Worm (Caenorhabditis elegans) whole organism, late embryonic: ENCODE measurements around the gene fubl-3.

Experiments used
- K02D7.2 ChIP-seq: sonication (generic microtip); optimal IDR thresholded peaks from 2 replicates; lab custom pipeline; 2017; ENCODE audit warnings: mild to moderate bottlenecking, missing genetic modification characterization, missing compliant biosample characterization
- T23F11.4 ChIP-seq: fragments of 200-800 bp; sonication (Bioruptor generic); optimal IDR thresholded peaks from 2 replicates; lab custom pipeline; 2018; ENCODE audit warnings: mild to moderate bottlenecking, missing genetic modification characterization, missing compliant biosample characterization
- ahr-1 ChIP-seq: sonication (generic microtip); optimal IDR thresholded peaks from 2 replicates; lab custom pipeline; 2016; ENCODE audit warnings: missing genetic modification characterization, missing compliant biosample characterization
- ama-1 ChIP-seq: fragments of 150-350 bp; optimal IDR thresholded peaks from 2 replicates; lab custom pipeline; 2014
- ceh-14 ChIP-seq: sonication (generic microtip); optimal IDR thresholded peaks from 2 replicates; lab custom pipeline; 2016; ENCODE audit warnings: missing genotype, missing genetic modification characterization, missing compliant biosample characterization
- ceh-19 ChIP-seq: fragments of 200-800 bp; sonication (Bioruptor generic); optimal IDR thresholded peaks from 2 replicates; lab custom pipeline; 2018; ENCODE audit warnings: mild to moderate bottlenecking, missing genetic modification characterization, missing compliant biosample characterization
- ceh-2 ChIP-seq: sonication (generic microtip); optimal IDR thresholded peaks from 2 replicates; lab custom pipeline; 2016; ENCODE audit warnings: missing genotype, missing genetic modification characterization, missing compliant biosample characterization
- ceh-22 ChIP-seq: sonication (generic microtip); optimal IDR thresholded peaks from 2 replicates; lab custom pipeline; 2017; ENCODE audit warnings: missing biosample characterization, missing genetic modification characterization
- ceh-24 ChIP-seq: sonication (generic microtip); optimal IDR thresholded peaks from 2 replicates; lab custom pipeline; 2016; ENCODE audit warnings: mild to moderate bottlenecking, missing genetic modification characterization, missing compliant biosample characterization
- ceh-30 ChIP-seq: fragments of 150-350 bp; optimal IDR thresholded peaks from 2 replicates; lab custom pipeline; 2014; ENCODE audit warnings: missing biosample characterization, missing genetic modification characterization
- ceh-45 ChIP-seq: fragments of 200-800 bp; sonication (Bioruptor generic); IDR thresholded peaks from 2 replicates; pipeline ENCODE4 v1.3.6; 2022; ENCODE audit warnings: missing genetic modification reagents, missing genetic modification characterization, missing compliant biosample characterization
- ceh-48 ChIP-seq: sonication (generic microtip); optimal IDR thresholded peaks from 2 replicates; lab custom pipeline; 2016; ENCODE audit warnings: missing genetic modification characterization, inconsistent platforms, missing compliant biosample characterization
- che-1 ChIP-seq: sonication (generic microtip); optimal IDR thresholded peaks from 2 replicates; lab custom pipeline; 2016; ENCODE audit warnings: mild to moderate bottlenecking, missing genetic modification characterization, missing compliant biosample characterization
- elt-2 ChIP-seq: sonication (generic microtip); optimal IDR thresholded peaks from 2 replicates; lab custom pipeline; 2016; ENCODE audit warnings: missing genetic modification reagents, missing genetic modification characterization, missing compliant biosample characterization
- elt-4 ChIP-seq: sonication (generic microtip); optimal IDR thresholded peaks from 2 replicates; lab custom pipeline; 2016; ENCODE audit warnings: missing genetic modification characterization, missing compliant biosample characterization
- eyg-1 ChIP-seq: sonication (generic microtip); optimal IDR thresholded peaks from 2 replicates; lab custom pipeline; 2016; ENCODE audit warnings: missing genotype, missing genetic modification characterization, missing compliant biosample characterization
- fkh-10 ChIP-seq: fragments of 150-350 bp; optimal IDR thresholded peaks from 2 replicates; lab custom pipeline; 2014; ENCODE audit warnings: missing biosample characterization, missing genetic modification reagents, missing genetic modification characterization
- gmeb-2 ChIP-seq: sonication (generic microtip); optimal IDR thresholded peaks from 2 replicates; lab custom pipeline; 2016; ENCODE audit warnings: missing genetic modification characterization, inconsistent platforms, missing compliant biosample characterization
- hlh-13 ChIP-seq: fragments of 200-800 bp; sonication (Bioruptor generic); optimal IDR thresholded peaks from 2 replicates; lab custom pipeline; 2018; ENCODE audit warnings: mild to moderate bottlenecking, missing genetic modification characterization, missing compliant biosample characterization
- hlh-15 ChIP-seq: sonication (generic microtip); optimal IDR thresholded peaks from 2 replicates; lab custom pipeline; 2016; ENCODE audit warnings: missing genetic modification characterization, missing compliant biosample characterization
- hlh-6 ChIP-seq: sonication (generic microtip); optimal IDR thresholded peaks from 2 replicates; lab custom pipeline; 2016; ENCODE audit warnings: missing genotype, missing genetic modification characterization, missing compliant biosample characterization
- hlh-8 ChIP-seq: sonication (generic microtip); optimal IDR thresholded peaks from 2 replicates; lab custom pipeline; 2016; ENCODE audit warnings: missing genotype, missing genetic modification characterization, missing compliant biosample characterization
- mec-3 ChIP-seq: sonication (generic microtip); optimal IDR thresholded peaks from 2 replicates; lab custom pipeline; 2016; ENCODE audit warnings: borderline replicate concordance, missing genetic modification characterization, missing compliant biosample characterization
- nfya-1 ChIP-seq: sonication (generic microtip); optimal IDR thresholded peaks from 2 replicates; lab custom pipeline; 2017; ENCODE audit warnings: missing genetic modification characterization, mild to moderate bottlenecking, missing compliant biosample characterization, antibody characterized with exemption, moderate library complexity
- nhr-232 ChIP-seq: sonication (generic microtip); optimal IDR thresholded peaks from 2 replicates; lab custom pipeline; 2016; ENCODE audit warnings: missing genetic modification characterization, missing compliant biosample characterization
- pha-2 ChIP-seq: sonication (generic microtip); optimal IDR thresholded peaks from 2 replicates; lab custom pipeline; 2017; ENCODE audit warnings: mild to moderate bottlenecking, missing genetic modification characterization, missing compliant biosample characterization
- pha-4 ChIP-seq: fragments of 150-350 bp; optimal IDR thresholded peaks from 2 replicates; lab custom pipeline; 2018; ENCODE audit warnings: missing biosample characterization, missing genetic modification reagents, missing genetic modification characterization
- sdc-2 ChIP-seq: sonication (generic microtip); optimal IDR thresholded peaks from 2 replicates; lab custom pipeline; 2016; ENCODE audit warnings: missing genotype, missing genetic modification characterization, missing compliant biosample characterization
- sox-4 ChIP-seq: sonication (generic microtip); optimal IDR thresholded peaks from 2 replicates; lab custom pipeline; 2017; ENCODE audit warnings: mild to moderate bottlenecking, missing genetic modification characterization, inconsistent platforms, missing compliant biosample characterization
- syd-9 ChIP-seq: sonication (generic microtip); optimal IDR thresholded peaks from 2 replicates; lab custom pipeline; 2016; ENCODE audit warnings: mild to moderate bottlenecking, missing genetic modification characterization, moderate library complexity, missing compliant biosample characterization
- tbx-2 ChIP-seq: sonication (generic microtip); optimal IDR thresholded peaks from 2 replicates; lab custom pipeline; 2016; ENCODE audit warnings: missing genetic modification characterization, missing compliant biosample characterization
- ttx-3 ChIP-seq: sonication (generic microtip); optimal IDR thresholded peaks from 2 replicates; lab custom pipeline; 2016; ENCODE audit warnings: missing genetic modification reagents, missing genetic modification characterization, missing compliant biosample characterization
- unc-3 ChIP-seq, 2 experiments: fragments of 200-800 bp in 1 of 2; sonication (Bioruptor generic) in 1 of 2; sonication (generic microtip) in 1 of 2; conservative IDR thresholded peaks in 1 of 2; optimal IDR thresholded peaks in 1 of 2; 2 replicates each; pipeline versions ENCODE4 v1.3.6 to Lab custom; 2016 to 2022; ENCODE audit warnings: missing compliant biosample characterization in 2 of 2, missing genetic modification characterization in 2 of 2, missing genetic modification reagents in 1 of 2
- unc-42 ChIP-seq: sonication (generic microtip); optimal IDR thresholded peaks from 2 replicates; lab custom pipeline; 2016; ENCODE audit warnings: missing genotype, missing genetic modification characterization, missing compliant biosample characterization
- ztf-16 ChIP-seq: sonication (generic microtip); optimal IDR thresholded peaks from 2 replicates; lab custom pipeline; 2017; ENCODE audit warnings: missing genetic modification characterization, missing compliant biosample characterization

The fubl-3 gene

ce11 chrX:17420585-17421459 lies 13.4 kb upstream of the fubl-3 start:
- TF ChIP-seq unc-42 (no peak), ahr-1 (tag; lab: Kevin White, UChicago) (no peak), ceh-24 (tag; lab: Kevin White, UChicago) (no peak), fkh-10 (no peak), hlh-13 (GFP tag; lab: Kevin White, UChicago) (no peak), elt-4 (tag; lab: Kevin White, UChicago) (peak; percentile 31), ceh-2 (no peak), nfya-1 (no peak), T23F11.4 (GFP tag; lab: Kevin White, UChicago) (no peak), tbx-2 (tag; lab: Kevin White, UChicago) (no peak), ceh-22 (tag; lab: Kevin White, UChicago) (no peak), pha-4 (tag; lab: Kevin White, UChicago) (no peak), sdc-2 (tag; lab: Kevin White, UChicago) (peak; percentile 4), syd-9 (tag; lab: Kevin White, UChicago) (no peak)

- TF ChIP-seq eyg-1 (no peak), mec-3 (tag; lab: Kevin White, UChicago) (no peak), elt-4 (tag; lab: Kevin White, UChicago) (no peak), hlh-8 (tag; lab: Kevin White, UChicago) (no peak), pha-2 (tag; lab: Kevin White, UChicago) (no peak), sox-4 (tag; lab: Kevin White, UChicago) (no peak), ceh-14 (tag; lab: Kevin White, UChicago) (no peak), ceh-48 (tag; lab: Kevin White, UChicago) (no peak)
These were observed 12.6 kb upstream of the fubl-3 start, which contains the start of gene osm-11 for ce11 chrX:17421532-17422078. Gene osm-11 (minus strand): TSS chrX:17421582.

- no peak for TF ChIP-seq elt-2
- no peak for TF ChIP-seq eyg-1
- no peak for TF ChIP-seq nfya-1
- TF ChIP-seq ama-1 = no peak
- TF ChIP-seq ceh-2 = no peak
- TF ChIP-seq ceh-19 = no peak
- no peak for TF ChIP-seq ceh-30 (tag; lab: Kevin White, UChicago)
- TF ChIP-seq K02D7.2 (tag; lab: Kevin White, UChicago) = no peak
- no peak for TF ChIP-seq hlh-15 (tag; lab: Kevin White, UChicago)
- no peak for TF ChIP-seq nhr-232 (tag; lab: Kevin White, UChicago)
- no peak for TF ChIP-seq ztf-16 (tag; lab: Kevin White, UChicago)
- TF ChIP-seq ceh-45 = no peak
- no peak for TF ChIP-seq T23F11.4 (GFP tag; lab: Kevin White, UChicago)
- no peak for TF ChIP-seq unc-3 (GFP tag; conservative IDR thresholded peaks at IDR 0.05; lab: Robert Waterston, UW)
- TF ChIP-seq unc-3 (tag; optimal IDR thresholded peaks at IDR 0.05; lab: Kevin White, UChicago) = no peak
- TF ChIP-seq pha-4 (tag; lab: Kevin White, UChicago) = no peak
- TF ChIP-seq gmeb-2 (tag; lab: Kevin White, UChicago) = no peak
- no peak for TF ChIP-seq hlh-6 (tag; lab: Kevin White, UChicago)
- TF ChIP-seq ttx-3 = no peak
- no peak for TF ChIP-seq che-1 (tag; lab: Kevin White, UChicago)
- no peak for TF ChIP-seq fkh-10
These were observed 11.7 kb upstream of the fubl-3 start for ce11 chrX:17422593-17422992.
